Fruit fly (Drosophila melanogaster) whole organism, wandering third instar larva: ENCODE measurements around the gene VhaM9.7-c.

ENCODE experiments used
- Dfd ChIP-seq: fragments of >200 bp; optimal IDR thresholded peaks from 2 replicates; lab custom pipeline; 2017; ENCODE audit warnings: missing biosample characterization, missing genetic modification characterization
- HLH106 ChIP-seq: fragments of 200-800 bp; optimal IDR thresholded peaks from 3 replicates; lab custom pipeline; 2019; ENCODE audit warnings: missing biosample characterization, mild to moderate bottlenecking, missing genetic modification characterization, moderate library complexity
- Hr78 ChIP-seq: fragments of >200 bp; optimal IDR thresholded peaks from 2 replicates; lab custom pipeline; 2017; ENCODE audit warnings: missing biosample characterization, missing genetic modification characterization
- Myc ChIP-seq: fragments of >200 bp; optimal IDR thresholded peaks from 2 replicates; lab custom pipeline; 2017
- OdsH ChIP-seq: fragments of 200-800 bp; sonication (Bioruptor generic); optimal IDR thresholded peaks from 2 replicates; lab custom pipeline; 2016; ENCODE audit warnings: missing biosample characterization, mild to moderate bottlenecking, missing genetic modification characterization
- rgr ChIP-seq: fragments of 200-800 bp; sonication (Bioruptor generic); optimal IDR thresholded peaks from 3 replicates; lab custom pipeline; 2016; ENCODE audit warnings: missing biosample characterization, mild to moderate bottlenecking, missing genetic modification characterization
- sv ChIP-seq: fragments of 200-800 bp; sonication (Bioruptor generic); optimal IDR thresholded peaks from 3 replicates; lab custom pipeline; 2016; ENCODE audit warnings: missing biosample characterization, missing genetic modification characterization
- usp ChIP-seq: fragments of >200 bp; optimal IDR thresholded peaks from 2 replicates; lab custom pipeline; 2017; ENCODE audit warnings: missing biosample characterization, missing genetic modification characterization

DNA sequence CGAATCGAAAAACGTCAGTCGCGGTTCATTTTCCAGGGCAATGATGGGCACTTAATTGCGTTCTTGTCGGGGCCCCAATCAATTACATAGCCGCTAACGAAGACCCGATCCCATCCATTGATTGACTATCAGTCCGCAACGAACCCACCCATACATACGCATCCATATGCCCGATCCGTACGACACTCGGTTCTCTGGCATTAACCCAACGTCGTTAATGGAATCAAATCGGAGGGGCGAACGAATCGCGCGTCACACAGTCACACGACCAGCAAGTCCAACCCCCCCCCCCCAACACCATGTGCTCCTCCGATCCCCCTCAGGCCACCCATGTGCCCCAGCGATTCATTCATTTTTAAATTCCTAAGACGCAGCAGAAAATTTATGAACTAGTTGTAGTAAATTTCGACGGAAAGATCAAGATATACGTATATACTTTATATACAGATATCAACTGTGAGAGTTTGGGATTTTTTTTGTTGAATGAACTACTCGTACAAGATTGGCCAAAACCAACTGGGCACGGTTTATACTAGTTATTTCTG, 34.6 kb upstream of the VhaM9.7-c start:
- TF ChIP-seq Hr78 (GFP tag; lab: Kevin White, UChicago) (no peak), rgr (GFP tag; lab: Kevin White, UChicago) (no peak), Dfd (GFP tag; lab: Kevin White, UChicago) (no peak), HLH106 (tag; lab: Kevin White, UChicago) (no peak), Myc (lab: Kevin White, UChicago) (no peak), sv (GFP tag; lab: Kevin White, UChicago) (no peak), usp (GFP tag; lab: Kevin White, UChicago) (no peak), OdsH (GFP tag; lab: Kevin White, UChicago) (no peak)
